Worm (Caenorhabditis elegans) whole organism, L4 larva: ENCODE results near the gene F44E5.5.

Experiments
- D1046.2 ChIP-seq: fragments of 200-800 bp; sonication (Bioruptor generic); IDR thresholded peaks from 2 replicates; pipeline ENCODE4 v1.3.6; 2022; ENCODE audit warnings: missing genetic modification characterization, missing compliant biosample characterization
- F44E2.7 ChIP-seq: fragments of 200-800 bp; sonication (Bioruptor generic); IDR thresholded peaks from 2 replicates; pipeline ENCODE4 v2.1.2; 2022; ENCODE audit warnings: missing genetic modification characterization, missing compliant biosample characterization
- F49E8.2 ChIP-seq: sonication (generic microtip); optimal IDR thresholded peaks from 2 replicates; lab custom pipeline; 2016; ENCODE audit warnings: missing compliant biosample characterization, mild to moderate bottlenecking, missing genetic modification characterization, borderline replicate concordance
- R02D3.7 ChIP-seq: fragments of 150-350 bp; sonication (generic microtip); optimal IDR thresholded peaks from 3 replicates; lab custom pipeline; 2014; ENCODE audit warnings: missing biosample characterization, missing genetic modification characterization
- T26A8.4 ChIP-seq: fragments of 200-800 bp; sonication (Bioruptor generic); IDR thresholded peaks from 2 replicates; pipeline ENCODE4 v1.3.6; 2022; ENCODE audit warnings: missing genetic modification characterization, missing compliant biosample characterization
- Y48G9A.11 ChIP-seq: fragments of 200-800 bp; sonication (Bioruptor generic); IDR thresholded peaks from 2 replicates; pipeline ENCODE4 v1.3.6; 2022; ENCODE audit warnings: missing genetic modification reagents, missing genetic modification characterization, missing compliant biosample characterization
- Y5F2A.4 ChIP-seq: fragments of 200-800 bp; sonication (Bioruptor generic); optimal IDR thresholded peaks from 2 replicates; lab custom pipeline; 2018; ENCODE audit warnings: mild to moderate bottlenecking, missing genetic modification characterization, missing compliant biosample characterization
- ZK546.5 ChIP-seq, 2 experiments: sonication (generic microtip); optimal IDR thresholded peaks; 2 replicates each; lab custom pipeline; 2017; ENCODE audit warnings: missing biosample characterization in 2 of 2, missing genetic modification characterization in 2 of 2
- attf-4 ChIP-seq: sonication (generic microtip); optimal IDR thresholded peaks from 3 replicates; lab custom pipeline; 2017; ENCODE audit warnings: missing biosample characterization, missing genetic modification characterization
- ceh-44 ChIP-seq: fragments of 200-800 bp; sonication (Bioruptor generic); IDR thresholded peaks from 2 replicates; pipeline ENCODE4 v1.3.6; 2022; ENCODE audit warnings: missing genetic modification reagents, missing genetic modification characterization, missing compliant biosample characterization
- ceh-82 ChIP-seq: sonication (generic microtip); optimal IDR thresholded peaks from 2 replicates; lab custom pipeline; 2017; ENCODE audit warnings: missing biosample characterization, missing genetic modification characterization
- ces-1 ChIP-seq: fragments of 150-350 bp; sonication (generic microtip); optimal IDR thresholded peaks from 4 replicates; lab custom pipeline; 2014; ENCODE audit warnings: missing biosample characterization, missing genetic modification reagents, missing genetic modification characterization
- daf-19 ChIP-seq: fragments of 200-800 bp; sonication (Bioruptor generic); conservative IDR thresholded peaks from 2 replicates; pipeline ENCODE4 v1.3.6; 2022; ENCODE audit warnings: missing genetic modification characterization, missing compliant biosample characterization
- daf-8 ChIP-seq: fragments of 200-800 bp; sonication (Bioruptor generic); IDR thresholded peaks from 2 replicates; pipeline ENCODE4 v1.3.6; 2022; ENCODE audit warnings: missing genetic modification characterization, missing compliant biosample characterization
- dmd-6 ChIP-seq: fragments of 200-800 bp; sonication (Bioruptor generic); IDR thresholded peaks from 2 replicates; pipeline ENCODE4 v1.3.6; 2022; ENCODE audit warnings: missing genetic modification reagents, missing genetic modification characterization, missing compliant biosample characterization
- duxl-1 ChIP-seq: sonication (generic microtip); optimal IDR thresholded peaks from 2 replicates; lab custom pipeline; 2016; ENCODE audit warnings: mild to moderate bottlenecking, missing genetic modification characterization, moderate library complexity, missing compliant biosample characterization; ENCODE audit not compliant: poor library complexity
- dve-1 ChIP-seq: sonication (generic microtip); optimal IDR thresholded peaks from 2 replicates; lab custom pipeline; 2017; ENCODE audit warnings: antibody characterized with exemption, mild to moderate bottlenecking, missing genetic modification characterization, missing compliant biosample characterization; ENCODE audit not compliant: insufficient read depth
- hlh-11 ChIP-seq: fragments of 200-800 bp; sonication (Bioruptor generic); optimal IDR thresholded peaks from 2 replicates; lab custom pipeline; 2018; ENCODE audit warnings: mild to moderate bottlenecking, missing genetic modification characterization, missing compliant biosample characterization
- hlh-30 ChIP-seq: sonication (generic microtip); optimal IDR thresholded peaks from 2 replicates; lab custom pipeline; 2017; ENCODE audit warnings: antibody characterized with exemption, mild to moderate bottlenecking, missing genetic modification characterization, missing compliant biosample characterization; ENCODE audit not compliant: insufficient read depth
- lin-13 ChIP-seq: fragments of 150-350 bp; optimal IDR thresholded peaks from 2 replicates; lab custom pipeline; 2014; ENCODE audit warnings: missing biosample characterization, missing genetic modification reagents, missing genetic modification characterization
- lin-38 ChIP-seq: fragments of 200-800 bp; sonication (Bioruptor generic); IDR thresholded peaks from 2 replicates; pipeline ENCODE4 v1.3.6; 2022; ENCODE audit warnings: missing genetic modification reagents, missing genetic modification characterization, missing compliant biosample characterization
- lsy-2 ChIP-seq, 2 experiments: fragments of 150-350 bp in 1 of 2; sonication (generic microtip) in 1 of 2; optimal IDR thresholded peaks; 2 replicates each; lab custom pipeline; 2014 to 2017; ENCODE audit warnings: missing biosample characterization in 2 of 2, missing genetic modification characterization in 2 of 2
- mes-2 ChIP-seq: sonication (generic microtip); optimal IDR thresholded peaks from 2 replicates; lab custom pipeline; 2016; ENCODE audit warnings: missing genotype, mild to moderate bottlenecking, missing genetic modification characterization, missing compliant biosample characterization; ENCODE audit not compliant: poor library complexity, severe bottlenecking
- nhr-10 ChIP-seq: fragments of 150-350 bp; optimal IDR thresholded peaks from 2 replicates; lab custom pipeline; 2014; ENCODE audit warnings: missing biosample characterization, missing genetic modification characterization
- nhr-102 ChIP-seq: sonication (generic microtip); optimal IDR thresholded peaks from 2 replicates; lab custom pipeline; 2016; ENCODE audit warnings: mild to moderate bottlenecking, missing genetic modification characterization, moderate library complexity, missing compliant biosample characterization
- nhr-111 ChIP-seq: fragments of 200-800 bp; sonication (Bioruptor generic); optimal IDR thresholded peaks from 2 replicates; lab custom pipeline; 2018; ENCODE audit warnings: mild to moderate bottlenecking, missing genetic modification characterization, missing compliant biosample characterization
- nhr-237 ChIP-seq: sonication (generic microtip); optimal IDR thresholded peaks from 2 replicates; lab custom pipeline; 2017; ENCODE audit warnings: missing biosample characterization, missing genetic modification characterization
- nhr-6 ChIP-seq: fragments of 150-350 bp; optimal IDR thresholded peaks from 2 replicates; lab custom pipeline; 2014; ENCODE audit warnings: missing biosample characterization, missing genetic modification characterization
- nhr-76 ChIP-seq: fragments of 150-350 bp; optimal IDR thresholded peaks from 2 replicates; lab custom pipeline; 2014; ENCODE audit warnings: missing biosample characterization, missing genetic modification characterization
- php-3 ChIP-seq: fragments of 200-800 bp; sonication (Bioruptor generic); IDR thresholded peaks from 2 replicates; pipeline ENCODE4 v1.3.6; 2022; ENCODE audit warnings: missing genetic modification reagents, missing genetic modification characterization, missing compliant biosample characterization
- snpc-1.2 ChIP-seq: fragments of 200-800 bp; sonication (Bioruptor generic); IDR thresholded peaks from 2 replicates; pipeline ENCODE4 v1.3.6; 2022; ENCODE audit warnings: missing genetic modification reagents, missing genetic modification characterization, missing compliant biosample characterization
- snpc-4 ChIP-seq: fragments of 150-350 bp; optimal IDR thresholded peaks from 2 replicates; lab custom pipeline; 2014; ENCODE audit warnings: missing biosample characterization, missing genetic modification characterization
- tra-1 ChIP-seq: fragments of 200-800 bp; sonication (Bioruptor generic); IDR thresholded peaks from 2 replicates; pipeline ENCODE4 v1.3.6; 2022; ENCODE audit warnings: missing genetic modification reagents, missing genetic modification characterization, missing compliant biosample characterization
- unc-130 ChIP-seq: sonication (generic microtip); optimal IDR thresholded peaks from 2 replicates; lab custom pipeline; 2016; ENCODE audit warnings: missing genetic modification reagents, missing genetic modification characterization, missing compliant biosample characterization
- zag-1 ChIP-seq: fragments of 150-350 bp; optimal IDR thresholded peaks from 2 replicates; lab custom pipeline; 2014; ENCODE audit warnings: missing biosample characterization, missing genetic modification characterization
- zfp-3 ChIP-seq: fragments of 200-800 bp; sonication (Bioruptor generic); conservative IDR thresholded peaks from 2 replicates; pipeline ENCODE4 v1.3.6; 2022; ENCODE audit warnings: missing genetic modification reagents, missing genetic modification characterization, missing compliant biosample characterization
- zip-11 ChIP-seq: fragments of 200-800 bp; sonication (Bioruptor generic); IDR thresholded peaks from 2 replicates; pipeline ENCODE4 v1.3.6; 2022; ENCODE audit warnings: missing genetic modification characterization, missing compliant biosample characterization

F44E5.5 gene

DNA sequence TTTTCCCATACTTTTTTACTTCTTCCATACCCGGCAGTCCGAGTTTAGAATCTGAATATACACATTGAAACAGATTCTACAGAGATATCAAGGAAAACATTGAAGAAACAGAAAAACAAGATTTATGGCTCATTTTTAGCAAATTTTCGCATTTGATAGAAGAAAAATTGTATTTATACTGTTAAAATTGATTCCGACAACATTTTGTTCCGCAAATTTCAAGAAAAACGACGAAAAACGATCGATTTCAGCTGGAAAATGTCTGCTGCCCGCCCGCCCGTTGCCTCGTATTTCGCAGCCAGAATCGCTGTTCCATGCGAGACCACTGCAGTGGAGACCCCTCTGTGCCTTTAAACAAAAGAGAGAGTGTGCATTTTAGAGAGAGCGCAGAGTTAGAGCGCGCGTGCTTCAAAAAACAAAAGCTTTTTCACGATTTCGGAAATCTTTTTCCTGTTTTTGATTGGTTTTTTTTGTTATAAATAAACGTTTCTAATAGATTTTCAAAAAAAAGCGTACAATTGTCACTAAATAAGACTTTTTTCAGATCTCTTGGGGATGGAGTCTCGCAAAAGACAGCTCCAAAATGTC lies 18.5 kb downstream of the F44E5.5 start, which contains the start of the genes patr-1 and dna-2 (continued):
- TF ChIP-seq hlh-30, result peak; percentile 64
- no peak for TF ChIP-seq ceh-82
- TF ChIP-seq zfp-3 (GFP tag; lab: Robert Waterston, UW), result 0 out of 2 replicates have a peak, but pooled peaks have one; percentile 30
- peak; percentile 31 for TF ChIP-seq lin-13
- peak; percentile 37 for TF ChIP-seq dve-1 (tag; lab: Kevin White, UChicago)
- no peak for TF ChIP-seq zip-11 (GFP tag; lab: Robert Waterston, UW)

DNA sequence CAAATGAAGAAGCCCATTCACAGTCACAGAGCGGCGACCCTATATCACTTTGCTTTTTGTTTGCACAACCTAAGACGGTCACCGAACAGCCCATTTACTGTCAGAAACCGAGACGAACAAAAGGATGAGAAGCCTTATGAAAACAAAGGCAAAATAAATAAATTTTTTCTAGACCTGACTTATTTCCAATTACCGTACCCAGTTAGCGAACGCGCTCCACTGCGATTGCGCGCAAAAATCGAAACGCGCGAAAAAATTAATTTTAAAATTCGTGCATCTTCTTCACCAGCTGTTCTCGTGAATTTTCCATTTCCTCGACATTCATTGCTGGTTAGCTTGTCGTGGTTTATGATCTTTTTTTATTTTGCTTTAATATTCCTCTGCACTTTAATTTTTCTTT lies 23.0 kb downstream of the F44E5.5 start, which contains the start of gene F43G6.16:
F43G6.16 (minus strand) TSS at position 141 of the 400 bp plus-strand sequence.
- TF ChIP-seq daf-19 (GFP tag; lab: Robert Waterston, UW) (no peak), F44E2.7 (GFP tag; lab: Robert Waterston, UW) (no peak), unc-130 (GFP tag; lab: Kevin White, UChicago) (peak; percentile 87), attf-4 (no peak), nhr-237 (tag; lab: Kevin White, UChicago) (no peak), mes-2 (tag; lab: Kevin White, UChicago) (peak; percentile 50), php-3 (GFP tag; lab: Robert Waterston, UW) (no peak), lin-38 (GFP tag; lab: Robert Waterston, UW) (peak; percentile 98), tra-1 (GFP tag; lab: Robert Waterston, UW) (no peak), nhr-111 (no peak), Y5F2A.4 (GFP tag; lab: Kevin White, UChicago) (no peak), ces-1 (GFP tag; lab: Kevin White, UChicago) (no peak), R02D3.7 (tag; lab: Kevin White, UChicago) (no peak), snpc-4 (tag; lab: Kevin White, UChicago) (no peak), Y48G9A.11 (GFP tag; lab: Robert Waterston, UW) (peak; percentile 73), zag-1 (no peak), D1046.2 (GFP tag; lab: Robert Waterston, UW) (no peak), T26A8.4 (GFP tag; lab: Robert Waterston, UW) (no peak), lsy-2 (tag; optimal IDR thresholded peaks at IDR 0.05; lab: Kevin White, UChicago) (peak in 1 of 2 experiments; percentile 94), F49E8.2 (tag; lab: Kevin White, UChicago) (peak; percentile 90), hlh-11 (no peak), hlh-30 (no peak), nhr-10 (tag; lab: Kevin White, UChicago) (no peak), ZK546.5 (tag; optimal IDR thresholded peaks at IDR 0.05; lab: Kevin White, UChicago) (no peak), dmd-6 (GFP tag; lab: Robert Waterston, UW) (no peak), ceh-44 (peak; percentile 75; the same call in 1 of the 2 replicates), snpc-1.2 (GFP tag; lab: Robert Waterston, UW) (peak; percentile 46; the same call in 1 of the 2 replicates), nhr-76 (tag; lab: Kevin White, UChicago) (no peak), duxl-1 (tag; lab: Kevin White, UChicago) (peak; percentile 19), daf-8 (no peak), lin-13 (no peak)

DNA sequence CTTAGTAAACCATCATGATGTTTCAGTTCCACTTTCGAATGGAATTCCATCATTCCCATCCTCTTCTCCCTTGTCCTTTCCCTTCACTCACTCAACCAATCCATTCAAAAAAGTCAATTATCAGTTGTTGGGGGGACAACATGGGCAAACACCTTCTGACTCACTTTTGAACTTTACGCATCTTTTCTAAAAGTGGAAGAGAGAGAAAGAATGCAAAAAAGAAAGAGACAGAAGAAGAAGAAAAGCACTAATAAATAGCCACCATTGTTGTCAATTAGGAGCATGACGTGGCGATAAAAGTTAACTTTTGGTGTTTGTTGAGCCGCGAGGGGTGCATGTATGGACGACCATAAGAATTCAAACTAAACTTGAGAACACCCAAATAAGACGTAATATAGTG lies 28.6 kb downstream of the F44E5.5 start:
- TF ChIP-seq nhr-102, result no peak
- peak; percentile 92 for TF ChIP-seq nhr-6 (tag; lab: Kevin White, UChicago)
